Fruit fly (Drosophila melanogaster) whole organism, adult: ENCODE results near the gene CheA7a.

Experiments
- CG11617 ChIP-seq: fragments of 200-800 bp; sonication (Bioruptor generic); optimal IDR thresholded peaks from 2 replicates; lab custom pipeline; 2017; ENCODE audit warnings: mild to moderate bottlenecking, missing biosample characterization, missing genetic modification reagents, missing genetic modification characterization
- CG12768 ChIP-seq: fragments of 200-800 bp; sonication (Bioruptor generic); optimal IDR thresholded peaks from 2 replicates; lab custom pipeline; 2017; ENCODE audit warnings: missing biosample characterization, missing genetic modification characterization, mild to moderate bottlenecking, moderate library complexity, missing genetic modification reagents
- CG14711 ChIP-seq: fragments of 200-800 bp; sonication (Bioruptor generic); optimal IDR thresholded peaks from 2 replicates; lab custom pipeline; 2018; ENCODE audit warnings: missing biosample characterization, mild to moderate bottlenecking, missing genetic modification characterization, moderate library complexity
- CG1620 ChIP-seq: fragments of 200-800 bp; sonication (Bioruptor generic); optimal IDR thresholded peaks from 2 replicates; lab custom pipeline; 2016; ENCODE audit warnings: missing biosample characterization, missing genetic modification characterization
- CG33017 ChIP-seq: fragments of 200-800 bp; sonication (Bioruptor generic); optimal IDR thresholded peaks from 2 replicates; lab custom pipeline; 2018; ENCODE audit warnings: missing biosample characterization, mild to moderate bottlenecking, missing genetic modification characterization, moderate library complexity
- CG5204 ChIP-seq: fragments of 200-800 bp; sonication (Bioruptor generic); optimal IDR thresholded peaks from 2 replicates; lab custom pipeline; 2016; ENCODE audit warnings: missing biosample characterization, missing genetic modification characterization
- CG7045 ChIP-seq: fragments of 200-800 bp; sonication (Bioruptor generic); optimal IDR thresholded peaks from 2 replicates; lab custom pipeline; 2017; ENCODE audit warnings: missing biosample characterization, mild to moderate bottlenecking, missing genetic modification characterization
- CG7101 ChIP-seq: fragments of 200-800 bp; sonication (Bioruptor generic); optimal IDR thresholded peaks from 2 replicates; lab custom pipeline; 2018; ENCODE audit warnings: missing biosample characterization, mild to moderate bottlenecking, missing genetic modification characterization, moderate library complexity
- Clk ChIP-seq: fragments of 200-800 bp; sonication (Bioruptor generic); optimal IDR thresholded peaks from 2 replicates; lab custom pipeline; 2017; ENCODE audit warnings: missing biosample characterization, missing genetic modification characterization
- Crg-1 ChIP-seq: fragments of 200-800 bp; sonication (Bioruptor generic); optimal IDR thresholded peaks from 2 replicates; lab custom pipeline; 2016; ENCODE audit warnings: missing biosample characterization, missing genetic modification characterization
- Hr96 ChIP-seq: fragments of 200-800 bp; sonication (Bioruptor generic); optimal IDR thresholded peaks from 2 replicates; lab custom pipeline; 2016; ENCODE audit warnings: missing biosample characterization, missing genetic modification characterization
- Mnt ChIP-seq: fragments of 200-800 bp; sonication (Bioruptor generic); optimal IDR thresholded peaks from 2 replicates; lab custom pipeline; 2016; ENCODE audit warnings: missing biosample characterization, mild to moderate bottlenecking, missing genetic modification characterization
- bab1 ChIP-seq: fragments of 200-800 bp; sonication (Bioruptor generic); optimal IDR thresholded peaks from 3 replicates; lab custom pipeline; 2019; ENCODE audit warnings: missing biosample characterization, mild to moderate bottlenecking, missing genetic modification characterization, moderate library complexity
- cic ChIP-seq: fragments of 200-800 bp; sonication (Bioruptor generic); optimal IDR thresholded peaks from 2 replicates; lab custom pipeline; 2017; ENCODE audit warnings: missing biosample characterization, mild to moderate bottlenecking, missing genetic modification characterization, moderate library complexity
- cnc ChIP-seq, 2 experiments: fragments of >200 bp; optimal IDR thresholded peaks; 2 replicates each; lab custom pipeline; 2017
- kay ChIP-seq: fragments of 200-800 bp; sonication (Bioruptor generic); peaks from one replicate; lab custom pipeline; 2016; ENCODE audit warnings: missing biosample characterization, missing genetic modification characterization, borderline replicate concordance
- ovo ChIP-seq: fragments of 200-800 bp; sonication (Bioruptor generic); optimal IDR thresholded peaks from 2 replicates; lab custom pipeline; 2016; ENCODE audit warnings: missing biosample characterization, missing genetic modification characterization
- pad ChIP-seq: fragments of 200-800 bp; sonication (Bioruptor generic); optimal IDR thresholded peaks from 3 replicates; lab custom pipeline; 2017; ENCODE audit warnings: missing biosample characterization, missing genetic modification characterization, mild to moderate bottlenecking, moderate library complexity, missing genetic modification reagents
- tj ChIP-seq: fragments of 200-800 bp; sonication (Bioruptor generic); optimal IDR thresholded peaks from 3 replicates; lab custom pipeline; 2017; ENCODE audit warnings: missing biosample characterization, mild to moderate bottlenecking, missing genetic modification characterization, moderate library complexity
- toe ChIP-seq: fragments of 200-800 bp; sonication (Bioruptor generic); optimal IDR thresholded peaks from 2 replicates; lab custom pipeline; 2016; ENCODE audit warnings: missing biosample characterization, missing genetic modification characterization

The CheA7a gene

DNA sequence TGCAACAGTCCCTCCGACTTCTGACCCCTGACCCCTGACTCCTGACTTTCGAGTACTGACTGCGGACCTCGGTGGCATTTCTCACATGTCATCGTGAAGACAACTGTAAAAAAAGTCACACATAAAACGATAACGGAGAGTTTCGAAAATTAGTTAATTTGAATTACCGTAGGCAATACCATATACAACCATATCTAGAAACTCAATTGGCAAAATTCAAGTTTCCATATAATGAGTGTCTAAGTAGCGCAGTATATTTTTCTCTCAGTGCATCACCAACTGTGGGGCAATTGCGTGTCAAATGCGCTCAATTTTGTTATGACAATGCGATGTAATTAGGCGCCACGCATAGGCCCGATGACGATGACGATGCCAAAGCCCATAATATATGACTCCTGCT lies 37.1 kb downstream of the CheA7a start:
- TF ChIP-seq toe (GFP tag; lab: Kevin White, UChicago): no peak
- no peak for TF ChIP-seq bab1
- TF ChIP-seq CG14711 (tag; lab: Kevin White, UChicago): no peak
- TF ChIP-seq CG7045 (GFP tag; lab: Kevin White, UChicago): no peak
- no peak for TF ChIP-seq CG1620 (GFP tag; lab: Kevin White, UChicago)
- no peak for TF ChIP-seq CG11617 (GFP tag; lab: Kevin White, UChicago)
- no peak for TF ChIP-seq cnc (optimal IDR thresholded peaks at IDR 0.05; lab: Kevin White, UChicago)
- TF ChIP-seq cic (GFP tag; lab: Kevin White, UChicago): no peak
- no peak for TF ChIP-seq Mnt (GFP tag; lab: Kevin White, UChicago)
- no peak for TF ChIP-seq CG5204 (GFP tag; lab: Kevin White, UChicago)
- TF ChIP-seq tj (GFP tag; lab: Kevin White, UChicago): no peak

DNA sequence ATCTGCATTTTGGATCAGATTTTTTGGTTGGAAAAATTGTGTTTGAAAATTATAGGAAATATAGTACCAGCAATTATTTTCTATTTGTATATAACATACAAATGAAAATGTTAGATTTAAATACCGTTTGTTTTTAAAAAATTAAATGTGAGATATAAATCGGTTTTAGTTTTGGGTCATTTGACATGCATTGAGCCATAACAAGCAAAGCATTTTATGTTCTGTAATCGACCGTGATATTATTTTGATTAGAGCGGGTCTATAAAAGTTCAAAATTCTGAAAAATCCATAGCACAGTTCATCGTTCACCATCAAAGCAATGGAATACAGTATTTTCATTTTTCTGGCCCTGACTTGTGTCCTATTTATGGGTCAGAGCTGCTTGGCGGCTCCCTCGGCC lies 39.0 kb downstream of the CheA7a start, which contains the start of gene CG34337:
Gene CG34337 (plus strand): TSS at position 301 of the 400 bp plus-strand sequence.
- TF ChIP-seq ovo: no peak
- TF ChIP-seq Mnt (GFP tag; lab: Kevin White, UChicago): no peak
- no peak for TF ChIP-seq CG5204 (GFP tag; lab: Kevin White, UChicago)
- TF ChIP-seq CG33017 (tag; lab: Kevin White, UChicago): no peak
- TF ChIP-seq tj (GFP tag; lab: Kevin White, UChicago): no peak
- TF ChIP-seq CG12768 (GFP tag; lab: Kevin White, UChicago): no peak
- no peak for TF ChIP-seq bab1
- TF ChIP-seq kay (GFP tag; lab: Kevin White, UChicago): no peak
- TF ChIP-seq toe (GFP tag; lab: Kevin White, UChicago): no peak

DNA sequence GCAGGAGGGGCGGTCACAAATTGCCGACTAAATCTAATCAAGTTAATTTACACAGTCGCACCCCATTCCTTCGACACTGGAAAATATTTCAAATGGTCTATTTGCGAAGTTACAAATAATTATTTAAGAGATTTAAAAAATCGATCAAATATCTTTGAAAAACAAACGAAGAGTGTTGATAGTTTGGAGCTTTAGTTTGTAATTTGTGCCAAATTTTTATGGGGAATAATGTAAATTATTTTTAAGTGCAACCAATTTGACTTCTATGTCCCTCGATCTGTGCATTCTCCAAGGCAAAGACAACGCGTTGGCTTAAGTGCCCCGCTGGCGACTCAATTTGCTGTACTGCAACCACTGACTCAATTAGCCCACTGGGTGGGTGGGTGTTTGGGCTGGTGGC lies 39.9 kb downstream of the CheA7a start:
- TF ChIP-seq CG33017 (tag; lab: Kevin White, UChicago): no peak
- no peak for TF ChIP-seq Clk (GFP tag; lab: Kevin White, UChicago)
- no peak for TF ChIP-seq toe (GFP tag; lab: Kevin White, UChicago)
- TF ChIP-seq CG11617 (GFP tag; lab: Kevin White, UChicago): no peak
- TF ChIP-seq bab1: no peak
- TF ChIP-seq Crg-1 (GFP tag; lab: Kevin White, UChicago): no peak
- TF ChIP-seq cnc (optimal IDR thresholded peaks at IDR 0.05; lab: Kevin White, UChicago): no peak
- no peak for TF ChIP-seq tj (GFP tag; lab: Kevin White, UChicago)
- no peak for TF ChIP-seq pad (GFP tag; lab: Kevin White, UChicago)
- TF ChIP-seq CG7045 (GFP tag; lab: Kevin White, UChicago): no peak

DNA sequence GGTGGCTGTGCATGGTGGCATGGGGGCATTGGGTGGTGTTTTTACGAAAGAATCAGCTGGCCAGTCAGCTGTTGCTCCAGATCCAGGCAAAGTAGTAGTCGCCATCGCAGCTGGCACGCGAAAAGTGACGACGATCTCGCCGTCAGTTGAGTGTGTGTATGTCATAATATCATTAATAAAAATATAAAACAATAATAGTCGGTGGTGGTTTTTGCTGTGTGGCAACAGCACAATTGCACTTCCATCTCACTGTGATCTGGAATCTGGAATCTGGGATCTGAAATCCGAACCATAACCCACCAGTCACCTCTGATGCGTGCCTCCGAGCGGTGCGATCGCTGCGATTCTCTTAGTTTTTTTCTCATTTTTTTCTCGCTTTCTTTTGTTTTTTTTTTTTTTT lies 40.4 kb downstream of the CheA7a start, which contains the start of gene rumpel:
Gene rumpel (plus strand): TSS at position 301 of the 400 bp plus-strand sequence.
- TF ChIP-seq cic (GFP tag; lab: Kevin White, UChicago) (no peak), CG1620 (GFP tag; lab: Kevin White, UChicago) (no peak), tj (GFP tag; lab: Kevin White, UChicago) (no peak), CG11617 (GFP tag; lab: Kevin White, UChicago) (no peak), Hr96 (GFP tag; lab: Kevin White, UChicago) (no peak), bab1 (no peak), kay (GFP tag; lab: Kevin White, UChicago) (no peak), cnc (optimal IDR thresholded peaks at IDR 0.05; lab: Kevin White, UChicago) (no peak), pad (GFP tag; lab: Kevin White, UChicago) (no peak), CG14711 (tag; lab: Kevin White, UChicago) (no peak), CG12768 (GFP tag; lab: Kevin White, UChicago) (no peak), CG33017 (tag; lab: Kevin White, UChicago) (no peak), CG7045 (GFP tag; lab: Kevin White, UChicago) (no peak), ovo (no peak), CG5204 (GFP tag; lab: Kevin White, UChicago) (no peak), Crg-1 (GFP tag; lab: Kevin White, UChicago) (no peak), toe (GFP tag; lab: Kevin White, UChicago) (no peak), Clk (GFP tag; lab: Kevin White, UChicago) (no peak), CG7101 (tag; lab: Kevin White, UChicago) (no peak), Mnt (GFP tag; lab: Kevin White, UChicago) (no peak)

DNA sequence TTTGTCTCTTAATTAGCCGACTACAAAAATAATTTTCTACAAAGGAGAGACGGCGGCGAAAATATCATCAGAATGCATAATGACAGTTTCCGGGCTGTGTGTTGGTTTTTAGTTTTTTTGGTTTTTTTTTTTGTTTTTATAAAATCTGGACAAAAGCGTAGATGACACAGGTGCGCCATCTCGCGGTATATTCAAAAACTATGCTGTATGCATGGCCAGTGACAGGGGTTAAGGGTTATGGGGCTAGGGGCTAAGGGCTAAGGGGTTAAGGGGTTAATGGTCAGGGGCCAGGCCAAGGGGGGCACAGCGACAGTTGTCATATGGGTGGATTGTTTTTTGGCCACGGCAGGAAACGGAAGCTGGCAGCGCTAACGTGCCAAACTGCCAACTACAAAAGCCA lies 44.6 kb downstream of the CheA7a start:
- TF ChIP-seq CG14711 (tag; lab: Kevin White, UChicago): no peak
- no peak for TF ChIP-seq Clk (GFP tag; lab: Kevin White, UChicago)
- TF ChIP-seq CG11617 (GFP tag; lab: Kevin White, UChicago): no peak
- no peak for TF ChIP-seq cnc (optimal IDR thresholded peaks at IDR 0.05; lab: Kevin White, UChicago)
- no peak for TF ChIP-seq CG7045 (GFP tag; lab: Kevin White, UChicago)

DNA sequence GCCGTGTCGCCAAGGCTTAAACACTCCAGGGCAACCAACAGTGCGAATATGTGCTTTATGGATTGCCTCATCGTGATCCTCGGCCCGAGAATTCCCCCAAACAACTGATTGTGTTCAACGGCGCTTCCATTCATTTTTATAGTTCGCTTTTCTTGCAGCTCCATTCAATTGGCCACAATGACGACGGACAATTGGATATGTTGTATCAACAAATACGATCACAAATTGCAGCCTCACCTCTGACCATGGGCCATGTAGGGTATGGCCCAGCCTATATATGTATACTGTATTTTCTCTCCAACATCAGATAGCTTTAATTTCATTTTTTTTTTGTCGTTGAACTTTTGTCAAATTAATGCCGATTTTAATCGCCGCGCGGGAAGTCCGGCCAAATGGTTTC lies 46.8 kb downstream of the CheA7a start, which contains the start of gene CG15036:
Gene CG15036 (minus strand): TSS at position 101 of the 400 bp plus-strand sequence.
- no peak for TF ChIP-seq pad (GFP tag; lab: Kevin White, UChicago)
- TF ChIP-seq ovo: no peak
- TF ChIP-seq CG5204 (GFP tag; lab: Kevin White, UChicago): no peak
- no peak for TF ChIP-seq Hr96 (GFP tag; lab: Kevin White, UChicago)
- TF ChIP-seq CG14711 (tag; lab: Kevin White, UChicago): no peak
- TF ChIP-seq bab1: no peak
- no peak for TF ChIP-seq CG11617 (GFP tag; lab: Kevin White, UChicago)
- no peak for TF ChIP-seq tj (GFP tag; lab: Kevin White, UChicago)
- no peak for TF ChIP-seq cnc (optimal IDR thresholded peaks at IDR 0.05; lab: Kevin White, UChicago)
- TF ChIP-seq CG7101 (tag; lab: Kevin White, UChicago): no peak
- no peak for TF ChIP-seq Mnt (GFP tag; lab: Kevin White, UChicago)
- no peak for TF ChIP-seq Clk (GFP tag; lab: Kevin White, UChicago)
- no peak for TF ChIP-seq cic (GFP tag; lab: Kevin White, UChicago)
- no peak for TF ChIP-seq CG33017 (tag; lab: Kevin White, UChicago)
- no peak for TF ChIP-seq toe (GFP tag; lab: Kevin White, UChicago)
- TF ChIP-seq CG1620 (GFP tag; lab: Kevin White, UChicago): no peak
- no peak for TF ChIP-seq kay (GFP tag; lab: Kevin White, UChicago)
- no peak for TF ChIP-seq CG12768 (GFP tag; lab: Kevin White, UChicago)
